Worm (Caenorhabditis elegans) whole organism, late embryonic: Measurements from ENCODE around the gene nhr-17.

Source experiments
- C08G9.2 ChIP-seq: sonication (generic microtip); optimal IDR thresholded peaks from 2 replicates; lab custom pipeline; 2016; ENCODE audit warnings: mild to moderate bottlenecking, missing genetic modification characterization, moderate library complexity, missing compliant biosample characterization
- C38D4.7 ChIP-seq: fragments of 200-800 bp; sonication (Bioruptor generic); optimal IDR thresholded peaks from 2 replicates; lab custom pipeline; 2018; ENCODE audit warnings: mild to moderate bottlenecking, missing genetic modification characterization, moderate library complexity, missing compliant biosample characterization
- F13H6.1 ChIP-seq: sonication (generic microtip); optimal IDR thresholded peaks from 2 replicates; lab custom pipeline; 2016; ENCODE audit warnings: missing genetic modification characterization, missing compliant biosample characterization
- K02D7.2 ChIP-seq: sonication (generic microtip); optimal IDR thresholded peaks from 2 replicates; lab custom pipeline; 2017; ENCODE audit warnings: mild to moderate bottlenecking, missing genetic modification characterization, missing compliant biosample characterization
- T23F11.4 ChIP-seq: fragments of 200-800 bp; sonication (Bioruptor generic); optimal IDR thresholded peaks from 2 replicates; lab custom pipeline; 2018; ENCODE audit warnings: mild to moderate bottlenecking, missing genetic modification characterization, missing compliant biosample characterization
- Y22D7AL.16 ChIP-seq: sonication (generic microtip); optimal IDR thresholded peaks from 2 replicates; lab custom pipeline; 2016; ENCODE audit warnings: missing genetic modification characterization, missing compliant biosample characterization
- ama-1 ChIP-seq: fragments of 150-350 bp; optimal IDR thresholded peaks from 2 replicates; lab custom pipeline; 2014
- ceh-18 ChIP-seq: sonication (generic microtip); optimal IDR thresholded peaks from 2 replicates; lab custom pipeline; 2016; ENCODE audit warnings: missing genetic modification characterization, missing compliant biosample characterization
- ceh-2 ChIP-seq: sonication (generic microtip); optimal IDR thresholded peaks from 2 replicates; lab custom pipeline; 2016; ENCODE audit warnings: missing genotype, missing genetic modification characterization, missing compliant biosample characterization
- ceh-22 ChIP-seq: sonication (generic microtip); optimal IDR thresholded peaks from 2 replicates; lab custom pipeline; 2017; ENCODE audit warnings: missing biosample characterization, missing genetic modification characterization
- ceh-24 ChIP-seq: sonication (generic microtip); optimal IDR thresholded peaks from 2 replicates; lab custom pipeline; 2016; ENCODE audit warnings: mild to moderate bottlenecking, missing genetic modification characterization, missing compliant biosample characterization
- ceh-30 ChIP-seq: fragments of 150-350 bp; optimal IDR thresholded peaks from 2 replicates; lab custom pipeline; 2014; ENCODE audit warnings: missing biosample characterization, missing genetic modification characterization
- ceh-34 ChIP-seq: sonication (generic microtip); optimal IDR thresholded peaks from 2 replicates; lab custom pipeline; 2016; ENCODE audit warnings: mild to moderate bottlenecking, missing genetic modification characterization, missing compliant biosample characterization
- ceh-6 ChIP-seq: fragments of 200-800 bp; sonication (Bioruptor generic); optimal IDR thresholded peaks from 2 replicates; lab custom pipeline; 2018; ENCODE audit warnings: mild to moderate bottlenecking, missing genetic modification characterization, missing compliant biosample characterization
- ceh-9 ChIP-seq: sonication (generic microtip); optimal IDR thresholded peaks from 2 replicates; lab custom pipeline; 2016; ENCODE audit warnings: mild to moderate bottlenecking, missing genetic modification characterization, inconsistent platforms, missing compliant biosample characterization
- che-1 ChIP-seq: sonication (generic microtip); optimal IDR thresholded peaks from 2 replicates; lab custom pipeline; 2016; ENCODE audit warnings: mild to moderate bottlenecking, missing genetic modification characterization, missing compliant biosample characterization
- dmd-4 ChIP-seq: sonication (generic microtip); optimal IDR thresholded peaks from 2 replicates; lab custom pipeline; 2016; ENCODE audit warnings: borderline replicate concordance, missing genetic modification characterization, missing compliant biosample characterization
- dve-1 ChIP-seq: sonication (generic microtip); optimal IDR thresholded peaks from 2 replicates; lab custom pipeline; 2017; ENCODE audit warnings: antibody characterized with exemption, mild to moderate bottlenecking, missing genetic modification characterization, missing compliant biosample characterization
- elt-2 ChIP-seq: sonication (generic microtip); optimal IDR thresholded peaks from 2 replicates; lab custom pipeline; 2016; ENCODE audit warnings: missing genetic modification reagents, missing genetic modification characterization, missing compliant biosample characterization
- elt-4 ChIP-seq: sonication (generic microtip); optimal IDR thresholded peaks from 2 replicates; lab custom pipeline; 2016; ENCODE audit warnings: missing genetic modification characterization, missing compliant biosample characterization
- ets-4 ChIP-seq: sonication (generic microtip); optimal IDR thresholded peaks from 2 replicates; lab custom pipeline; 2016; ENCODE audit warnings: missing genetic modification characterization, missing compliant biosample characterization
- eyg-1 ChIP-seq: sonication (generic microtip); optimal IDR thresholded peaks from 2 replicates; lab custom pipeline; 2016; ENCODE audit warnings: missing genotype, missing genetic modification characterization, missing compliant biosample characterization
- fax-1 ChIP-seq: sonication (generic microtip); optimal IDR thresholded peaks from 2 replicates; lab custom pipeline; 2016; ENCODE audit warnings: missing genotype, missing genetic modification characterization, missing compliant biosample characterization
- fkh-10 ChIP-seq: fragments of 150-350 bp; optimal IDR thresholded peaks from 2 replicates; lab custom pipeline; 2014; ENCODE audit warnings: missing biosample characterization, missing genetic modification reagents, missing genetic modification characterization
- fkh-6 ChIP-seq: sonication (generic microtip); optimal IDR thresholded peaks from 2 replicates; lab custom pipeline; 2016; ENCODE audit warnings: missing genetic modification characterization, missing compliant biosample characterization
- gmeb-2 ChIP-seq: sonication (generic microtip); optimal IDR thresholded peaks from 2 replicates; lab custom pipeline; 2016; ENCODE audit warnings: missing genetic modification characterization, inconsistent platforms, missing compliant biosample characterization
- hlh-15 ChIP-seq: sonication (generic microtip); optimal IDR thresholded peaks from 2 replicates; lab custom pipeline; 2016; ENCODE audit warnings: missing genetic modification characterization, missing compliant biosample characterization
- hlh-8 ChIP-seq: sonication (generic microtip); optimal IDR thresholded peaks from 2 replicates; lab custom pipeline; 2016; ENCODE audit warnings: missing genotype, missing genetic modification characterization, missing compliant biosample characterization
- lim-6 ChIP-seq: sonication (generic microtip); optimal IDR thresholded peaks from 2 replicates; lab custom pipeline; 2016; ENCODE audit warnings: missing genetic modification characterization, missing compliant biosample characterization
- lin-11 ChIP-seq: fragments of 200-800 bp; sonication (Bioruptor generic); optimal IDR thresholded peaks from 2 replicates; lab custom pipeline; 2018; ENCODE audit warnings: mild to moderate bottlenecking, missing genetic modification characterization, missing compliant biosample characterization
- madf-2 ChIP-seq: sonication (generic microtip); optimal IDR thresholded peaks from 2 replicates; lab custom pipeline; 2017; ENCODE audit warnings: missing genetic modification characterization, missing compliant biosample characterization
- nfya-1 ChIP-seq: sonication (generic microtip); optimal IDR thresholded peaks from 2 replicates; lab custom pipeline; 2017; ENCODE audit warnings: missing genetic modification characterization, mild to moderate bottlenecking, missing compliant biosample characterization, antibody characterized with exemption, moderate library complexity
- nhr-11 ChIP-seq: fragments of 150-350 bp; optimal IDR thresholded peaks from 2 replicates; lab custom pipeline; 2014; ENCODE audit warnings: missing biosample characterization, missing genetic modification characterization
- nhr-232 ChIP-seq: sonication (generic microtip); optimal IDR thresholded peaks from 2 replicates; lab custom pipeline; 2016; ENCODE audit warnings: missing genetic modification characterization, missing compliant biosample characterization
- npax-4 ChIP-seq: sonication (generic microtip); optimal IDR thresholded peaks from 2 replicates; lab custom pipeline; 2016; ENCODE audit warnings: missing genetic modification characterization, missing compliant biosample characterization
- odd-2 ChIP-seq: sonication (generic microtip); optimal IDR thresholded peaks from 2 replicates; lab custom pipeline; 2017; ENCODE audit warnings: antibody characterized with exemption, mild to moderate bottlenecking, missing genetic modification characterization, missing compliant biosample characterization
- pag-3 ChIP-seq: sonication (generic microtip); optimal IDR thresholded peaks from 2 replicates; lab custom pipeline; 2016; ENCODE audit warnings: missing compliant biosample characterization, missing genetic modification characterization, borderline replicate concordance
- pax-1 ChIP-seq: fragments of 150-350 bp; optimal IDR thresholded peaks from 2 replicates; lab custom pipeline; 2014; ENCODE audit warnings: missing biosample characterization, missing genetic modification characterization
- pha-2 ChIP-seq: sonication (generic microtip); optimal IDR thresholded peaks from 2 replicates; lab custom pipeline; 2017; ENCODE audit warnings: mild to moderate bottlenecking, missing genetic modification characterization, missing compliant biosample characterization
- pha-4 ChIP-seq: fragments of 150-350 bp; optimal IDR thresholded peaks from 2 replicates; lab custom pipeline; 2018; ENCODE audit warnings: missing biosample characterization, missing genetic modification reagents, missing genetic modification characterization
- ref-2 ChIP-seq: sonication (generic microtip); optimal IDR thresholded peaks from 2 replicates; lab custom pipeline; 2016; ENCODE audit warnings: missing genetic modification characterization, missing compliant biosample characterization
- rnt-1 ChIP-seq: sonication (generic microtip); optimal IDR thresholded peaks from 2 replicates; lab custom pipeline; 2016; ENCODE audit warnings: missing genetic modification characterization, missing compliant biosample characterization
- sdc-2 ChIP-seq: sonication (generic microtip); optimal IDR thresholded peaks from 2 replicates; lab custom pipeline; 2016; ENCODE audit warnings: missing genotype, missing genetic modification characterization, missing compliant biosample characterization
- sox-2 ChIP-seq: fragments of 200-800 bp; sonication (Bioruptor generic); IDR thresholded peaks from 2 replicates; pipeline ENCODE4 v1.3.6; 2022; ENCODE audit warnings: missing genetic modification reagents, missing genetic modification characterization, missing compliant biosample characterization
- syd-9 ChIP-seq: sonication (generic microtip); optimal IDR thresholded peaks from 2 replicates; lab custom pipeline; 2016; ENCODE audit warnings: mild to moderate bottlenecking, missing genetic modification characterization, moderate library complexity, missing compliant biosample characterization
- ttx-3 ChIP-seq: sonication (generic microtip); optimal IDR thresholded peaks from 2 replicates; lab custom pipeline; 2016; ENCODE audit warnings: missing genetic modification reagents, missing genetic modification characterization, missing compliant biosample characterization
- unc-3 ChIP-seq, 2 experiments: fragments of 200-800 bp in 1 of 2; sonication (Bioruptor generic) in 1 of 2; sonication (generic microtip) in 1 of 2; conservative IDR thresholded peaks in 1 of 2; optimal IDR thresholded peaks in 1 of 2; 2 replicates each; pipeline versions ENCODE4 v1.3.6 to Lab custom; 2016 to 2022; ENCODE audit warnings: missing compliant biosample characterization in 2 of 2, missing genetic modification characterization in 2 of 2, missing genetic modification reagents in 1 of 2
- unc-55 ChIP-seq: sonication (generic microtip); optimal IDR thresholded peaks from 2 replicates; lab custom pipeline; 2017; ENCODE audit warnings: missing biosample characterization, missing genetic modification reagents, missing genetic modification characterization
- unc-86 ChIP-seq: sonication (generic microtip); optimal IDR thresholded peaks from 2 replicates; lab custom pipeline; 2016; ENCODE audit warnings: missing genetic modification characterization, missing compliant biosample characterization
- ztf-16 ChIP-seq: sonication (generic microtip); optimal IDR thresholded peaks from 2 replicates; lab custom pipeline; 2017; ENCODE audit warnings: missing genetic modification characterization, missing compliant biosample characterization

Gene nhr-17

ce11 chrX:12671638-12672290 is 4.1 kb upstream of the nhr-17 start:
- TF ChIP-seq rnt-1 (tag; lab: Kevin White, UChicago) = peak; percentile 53
- peak; percentile 38 for TF ChIP-seq unc-55 (GFP tag; lab: Kevin White, UChicago)
- peak; percentile 89 for TF ChIP-seq elt-2 (tag; lab: Kevin White, UChicago)
- no peak for TF ChIP-seq hlh-8 (tag; lab: Kevin White, UChicago)
- TF ChIP-seq hlh-15 (tag; lab: Kevin White, UChicago) = no peak
- peak; percentile 7 for TF ChIP-seq ceh-18 (tag; lab: Kevin White, UChicago)
- TF ChIP-seq unc-86 = no peak
- TF ChIP-seq pha-2 (tag; lab: Kevin White, UChicago) = no peak
- no peak for TF ChIP-seq pha-4 (tag; lab: Kevin White, UChicago)

ce11 chrX:12670385-12670784 is 2.7 kb upstream of the nhr-17 start:
- TF ChIP-seq eyg-1 (tag; lab: Kevin White, UChicago) (no peak), fkh-10 (GFP tag; lab: Kevin White, UChicago) (no peak), dmd-4 (tag; lab: Kevin White, UChicago) (peak; percentile 31), madf-2 (tag; lab: Kevin White, UChicago) (no peak), ttx-3 (tag; lab: Kevin White, UChicago) (no peak), hlh-8 (tag; lab: Kevin White, UChicago) (peak; percentile 56), elt-4 (no peak), npax-4 (peak; percentile 2), sox-2 (GFP tag; lab: Robert Waterston, UW) (peak; percentile 7; the same call in 1 of the 2 replicates), ceh-34 (peak; percentile 71), ets-4 (tag; lab: Kevin White, UChicago) (peak; percentile 5), Y22D7AL.16 (tag; lab: Kevin White, UChicago) (no peak), C08G9.2 (tag; lab: Kevin White, UChicago) (peak; percentile 38), ceh-6 (GFP tag; lab: Kevin White, UChicago) (no peak), ceh-18 (tag; lab: Kevin White, UChicago) (peak; percentile 70), che-1 (tag; lab: Kevin White, UChicago) (no peak), C38D4.7 (no peak), ceh-24 (tag; lab: Kevin White, UChicago) (no peak), dve-1 (tag; lab: Kevin White, UChicago) (peak; percentile 56), lin-11 (no peak), pax-1 (tag; lab: Kevin White, UChicago) (no peak), ama-1 (lab: Kevin White, UChicago) (no peak), ztf-16 (tag; lab: Kevin White, UChicago) (no peak), nhr-232 (tag; lab: Kevin White, UChicago) (peak; percentile 3), ceh-30 (tag; lab: Kevin White, UChicago) (peak; percentile 4), ceh-9 (tag; lab: Kevin White, UChicago) (no peak), fkh-6 (tag; lab: Kevin White, UChicago) (peak; percentile 42), unc-86 (no peak), F13H6.1 (tag; lab: Kevin White, UChicago) (peak; percentile 34), ref-2 (tag; lab: Kevin White, UChicago) (peak; percentile 7), sdc-2 (peak; percentile 75), nhr-11 (no peak), pag-3 (no peak), syd-9 (tag; lab: Kevin White, UChicago) (peak; percentile 58), fax-1 (no peak), ceh-22 (tag; lab: Kevin White, UChicago) (peak; percentile 1), odd-2 (tag; lab: Kevin White, UChicago) (no peak), K02D7.2 (tag; lab: Kevin White, UChicago) (no peak), hlh-15 (tag; lab: Kevin White, UChicago) (no peak), lim-6 (no peak), unc-3 (GFP tag; conservative IDR thresholded peaks at IDR 0.05; lab: Robert Waterston, UW) (no peak), unc-3 (tag; optimal IDR thresholded peaks at IDR 0.05; lab: Kevin White, UChicago) (no peak), gmeb-2 (no peak), pha-2 (tag; lab: Kevin White, UChicago) (peak; percentile 6), ceh-2 (peak; percentile 55), nfya-1 (tag; lab: Kevin White, UChicago) (peak; percentile 79), T23F11.4 (GFP tag; lab: Kevin White, UChicago) (no peak)
